Worm (Caenorhabditis elegans) whole organism, young adult: Measurements from ENCODE around the gene C27A2.8.
A peak's percentile ranks its signal among the peaks of the same experiment; 100 is the strongest.

Experiments
- F23B12.7 ChIP-seq: sonication (generic microtip); optimal IDR thresholded peaks from 2 replicates; lab custom pipeline; 2017; ENCODE audit warnings: missing genetic modification characterization, mild to moderate bottlenecking, missing compliant biosample characterization, antibody characterized with exemption, moderate library complexity; ENCODE audit not compliant: insufficient read depth
- F33H1.4 ChIP-seq: fragments of 200-800 bp; sonication (Bioruptor generic); IDR thresholded peaks from 2 replicates; pipeline ENCODE4 v1.3.6; 2022; ENCODE audit warnings: missing genetic modification reagents, missing genetic modification characterization, missing compliant biosample characterization
- F39B2.1 ChIP-seq: fragments of 200-800 bp; sonication (Bioruptor generic); IDR thresholded peaks from 2 replicates; pipeline ENCODE4 v1.3.6; 2022; ENCODE audit warnings: missing genetic modification reagents, missing genetic modification characterization, missing compliant biosample characterization
- F52B5.7 ChIP-seq: sonication (generic microtip); optimal IDR thresholded peaks from 2 replicates; lab custom pipeline; 2016; ENCODE audit warnings: mild to moderate bottlenecking, missing genetic modification characterization, missing compliant biosample characterization
- F55B11.4 ChIP-seq: sonication (generic microtip); optimal IDR thresholded peaks from 2 replicates; lab custom pipeline; 2016; ENCODE audit warnings: missing compliant biosample characterization, missing genetic modification characterization, borderline replicate concordance; ENCODE audit not compliant: insufficient read depth
- F57A8.1 ChIP-seq: fragments of 200-800 bp; sonication (Bioruptor generic); optimal IDR thresholded peaks from 2 replicates; lab custom pipeline; 2018; ENCODE audit warnings: mild to moderate bottlenecking, missing genetic modification characterization, moderate library complexity, missing compliant biosample characterization
- T26A5.8 ChIP-seq: sonication (generic microtip); optimal IDR thresholded peaks from 2 replicates; lab custom pipeline; 2016; ENCODE audit warnings: missing genetic modification characterization, missing compliant biosample characterization
- Y53G8AR.9 ChIP-seq: fragments of 200-800 bp; sonication (Bioruptor generic); conservative IDR thresholded peaks from 2 replicates; pipeline ENCODE4 v1.3.6; 2022; ENCODE audit warnings: missing genetic modification reagents, missing genetic modification characterization, missing compliant biosample characterization
- Y67H2A.10 ChIP-seq: fragments of 200-800 bp; sonication (Bioruptor generic); conservative IDR thresholded peaks from 2 replicates; pipeline ENCODE4 v1.3.6; 2022; ENCODE audit warnings: missing genetic modification reagents, missing genetic modification characterization, missing compliant biosample characterization
- Y95B8A.8 ChIP-seq: fragments of 200-800 bp; sonication (Bioruptor generic); IDR thresholded peaks from 2 replicates; pipeline ENCODE4 v1.3.6; 2022; ENCODE audit warnings: missing genetic modification reagents, missing genetic modification characterization, missing compliant biosample characterization
- atf-7 ChIP-seq: sonication (generic microtip); optimal IDR thresholded peaks from 2 replicates; lab custom pipeline; 2017; ENCODE audit warnings: mild to moderate bottlenecking, missing genetic modification characterization, missing compliant biosample characterization
- bed-1 ChIP-seq: fragments of 200-800 bp; sonication (Bioruptor generic); IDR thresholded peaks from 2 replicates; pipeline ENCODE4 v1.3.6; 2022; ENCODE audit warnings: missing genetic modification reagents, missing genetic modification characterization, missing compliant biosample characterization
- ccch-3 ChIP-seq: fragments of 200-800 bp; sonication (Bioruptor generic); optimal IDR thresholded peaks from 2 replicates; lab custom pipeline; 2018; ENCODE audit warnings: mild to moderate bottlenecking, missing genetic modification characterization, missing compliant biosample characterization
- ceh-100 ChIP-seq: fragments of 200-800 bp; sonication (Bioruptor generic); IDR thresholded peaks from 2 replicates; pipeline ENCODE4 v1.3.6; 2022; ENCODE audit warnings: missing genetic modification reagents, missing genetic modification characterization, missing compliant biosample characterization
- ceh-40 ChIP-seq: fragments of 200-800 bp; sonication (Bioruptor generic); IDR thresholded peaks from 2 replicates; pipeline ENCODE4 v1.3.6; 2022; ENCODE audit warnings: missing genetic modification characterization, missing compliant biosample characterization
- ceh-79 ChIP-seq: sonication (generic microtip); optimal IDR thresholded peaks from 2 replicates; lab custom pipeline; 2017; ENCODE audit warnings: mild to moderate bottlenecking, missing genetic modification characterization, missing compliant biosample characterization
- ceh-91 ChIP-seq: fragments of 200-800 bp; sonication (Bioruptor generic); IDR thresholded peaks from 2 replicates; pipeline ENCODE4 v1.3.6; 2022; ENCODE audit warnings: missing genetic modification reagents, missing genetic modification characterization, missing compliant biosample characterization
- die-1 ChIP-seq: sonication (generic microtip); optimal IDR thresholded peaks from 2 replicates; lab custom pipeline; 2016; ENCODE audit warnings: missing genotype, mild to moderate bottlenecking, missing genetic modification characterization, missing compliant biosample characterization
- dpl-1 ChIP-seq: fragments of 150-350 bp; optimal IDR thresholded peaks from 2 replicates; lab custom pipeline; 2014; ENCODE audit warnings: missing biosample characterization, missing genetic modification reagents, missing genetic modification characterization
- ets-4 ChIP-seq: fragments of 200-800 bp; sonication (Bioruptor generic); optimal IDR thresholded peaks from 2 replicates; lab custom pipeline; 2018; ENCODE audit warnings: mild to moderate bottlenecking, missing genetic modification characterization, missing compliant biosample characterization
- hlh-26 ChIP-seq: fragments of 200-800 bp; sonication (Bioruptor generic); conservative IDR thresholded peaks from 2 replicates; pipeline ENCODE4 v1.3.6; 2022; ENCODE audit warnings: missing genetic modification reagents, missing genetic modification characterization, missing compliant biosample characterization
- hmg-20 ChIP-seq: fragments of 200-800 bp; sonication (Bioruptor generic); IDR thresholded peaks from 2 replicates; pipeline ENCODE4 v1.3.6; 2022; ENCODE audit warnings: missing genetic modification reagents, missing genetic modification characterization, missing compliant biosample characterization
- hrde-1 ChIP-seq: sonication (generic microtip); optimal IDR thresholded peaks from 2 replicates; lab custom pipeline; 2016; ENCODE audit warnings: missing genetic modification characterization, mild to moderate bottlenecking, missing compliant biosample characterization, moderate library complexity, missing genotype, missing genetic modification reagents, borderline replicate concordance
- lin-35 ChIP-seq, 3 experiments: fragments of 150-350 bp in 2 of 3; sonication (generic microtip) in 1 of 3; optimal IDR thresholded peaks; 2 replicates each; lab custom pipeline; 2014 to 2018; ENCODE audit warnings: missing biosample characterization in 3 of 3, missing genetic modification characterization in 3 of 3, missing genetic modification reagents in 3 of 3
- lin-54 ChIP-seq: fragments of 200-800 bp; sonication (Bioruptor generic); optimal IDR thresholded peaks from 2 replicates; lab custom pipeline; 2018; ENCODE audit warnings: mild to moderate bottlenecking, missing genetic modification characterization, missing compliant biosample characterization
- lir-1 ChIP-seq: fragments of 200-800 bp; sonication (Bioruptor generic); conservative IDR thresholded peaks from 2 replicates; pipeline ENCODE4 v1.3.6; 2022; ENCODE audit warnings: missing genetic modification reagents, missing genetic modification characterization, missing compliant biosample characterization
- madf-3 ChIP-seq: fragments of 200-800 bp; sonication (Bioruptor generic); IDR thresholded peaks from 2 replicates; pipeline ENCODE4 v1.3.6; 2022; ENCODE audit warnings: missing genetic modification reagents, missing genetic modification characterization, missing compliant biosample characterization
- madf-8 ChIP-seq: fragments of 200-800 bp; sonication (Bioruptor generic); conservative IDR thresholded peaks from 2 replicates; pipeline ENCODE4 v1.3.6; 2022; ENCODE audit warnings: missing genetic modification reagents, missing genetic modification characterization, missing compliant biosample characterization
- mel-28 ChIP-seq: sonication (generic microtip); optimal IDR thresholded peaks from 2 replicates; lab custom pipeline; 2016; ENCODE audit warnings: borderline replicate concordance, mild to moderate bottlenecking, missing genetic modification characterization, missing compliant biosample characterization
- nfya-1 ChIP-seq: sonication (generic microtip); optimal IDR thresholded peaks from 2 replicates; lab custom pipeline; 2017; ENCODE audit warnings: antibody characterized with exemption, missing compliant biosample characterization, missing genetic modification characterization, borderline replicate concordance; ENCODE audit not compliant: insufficient read depth
- nhr-27 ChIP-seq: fragments of 200-800 bp; sonication (Bioruptor generic); optimal IDR thresholded peaks from 2 replicates; lab custom pipeline; 2018; ENCODE audit warnings: mild to moderate bottlenecking, missing genetic modification characterization, moderate library complexity, missing compliant biosample characterization
- nhr-80 ChIP-seq: sonication (generic microtip); optimal IDR thresholded peaks from 2 replicates; lab custom pipeline; 2016; ENCODE audit warnings: missing genetic modification characterization, missing compliant biosample characterization
- snpc-3.4 ChIP-seq: sonication (generic microtip); optimal IDR thresholded peaks from 2 replicates; lab custom pipeline; 2017; ENCODE audit warnings: missing genetic modification characterization, mild to moderate bottlenecking, missing compliant biosample characterization, antibody characterized with exemption, moderate library complexity, missing genotype, missing genetic modification reagents
- sptf-2 ChIP-seq: fragments of 200-800 bp; sonication (Bioruptor generic); optimal IDR thresholded peaks from 2 replicates; lab custom pipeline; 2018; ENCODE audit warnings: mild to moderate bottlenecking, missing genetic modification characterization, missing compliant biosample characterization
- unc-62 ChIP-seq: fragments of 150-350 bp; optimal IDR thresholded peaks from 2 replicates; lab custom pipeline; 2014; ENCODE audit warnings: missing biosample characterization, missing genetic modification reagents, missing genetic modification characterization
- ztf-28 ChIP-seq: fragments of 200-800 bp; sonication (Bioruptor generic); IDR thresholded peaks from 2 replicates; pipeline ENCODE4 v1.3.6; 2022; ENCODE audit warnings: missing genetic modification reagents, missing genetic modification characterization, missing compliant biosample characterization

The C27A2.8 gene

DNA sequence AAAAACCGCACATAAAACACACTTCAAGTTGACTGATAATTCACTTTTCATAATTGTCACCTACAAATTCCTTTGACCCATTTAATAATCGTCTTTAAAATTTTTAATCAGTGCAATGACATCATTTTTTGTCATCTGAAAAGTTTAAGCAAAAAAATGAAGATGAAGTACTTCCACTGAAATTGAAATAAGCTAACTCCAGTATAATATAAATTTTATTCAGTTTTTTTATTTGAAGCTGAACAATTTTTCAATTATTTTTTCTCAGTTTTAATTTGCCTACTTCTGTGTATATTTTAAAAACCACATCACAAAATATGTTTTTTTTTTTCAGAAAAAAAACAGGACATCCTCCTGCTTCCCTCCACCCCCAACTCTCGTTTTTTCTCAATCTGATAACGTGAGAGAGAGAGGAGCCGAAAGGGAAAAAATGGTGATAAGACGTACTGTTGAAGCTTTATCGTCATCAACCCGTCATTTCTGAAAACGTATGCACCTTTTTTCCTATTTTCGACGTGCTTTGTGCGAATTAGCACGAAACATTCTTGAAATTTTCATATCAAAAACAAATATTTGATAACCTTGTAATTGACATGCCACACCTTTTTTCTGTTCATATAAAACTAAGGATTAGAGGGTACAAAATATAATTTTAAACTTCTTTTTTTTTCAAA is 36.1 kb upstream of the C27A2.8 start, which contains the start of the genes C04G6.11 and mpk-2 (continued):
- TF ChIP-seq hrde-1 (tag; lab: Kevin White, UChicago) (no peak), Y67H2A.10 (no peak), die-1 (no peak), ceh-91 (GFP tag; lab: Robert Waterston, UW) (no peak), nhr-80 (tag; lab: Kevin White, UChicago) (peak; percentile 93), Y53G8AR.9 (GFP tag; lab: Robert Waterston, UW) (no peak), nhr-27 (no peak), ets-4 (GFP tag; lab: Kevin White, UChicago) (no peak), hlh-26 (GFP tag; lab: Robert Waterston, UW) (no peak), F33H1.4 (GFP tag; lab: Robert Waterston, UW) (no peak), F23B12.7 (no peak), ceh-40 (no peak), mel-28 (no peak), T26A5.8 (tag; lab: Kevin White, UChicago) (no peak), F52B5.7 (tag; lab: Kevin White, UChicago) (no peak), hmg-20 (GFP tag; lab: Robert Waterston, UW) (no peak), nfya-1 (tag; lab: Kevin White, UChicago) (no peak), lin-35 (GFP tag; optimal IDR thresholded peaks at IDR 0.05; lab: Kevin White, UChicago) (no peak), ztf-28 (GFP tag; lab: Robert Waterston, UW) (no peak), F39B2.1 (no peak), atf-7 (peak; percentile 75), madf-3 (GFP tag; lab: Robert Waterston, UW) (no peak), unc-62 (GFP tag; lab: Kevin White, UChicago) (peak; percentile 44), madf-8 (GFP tag; lab: Robert Waterston, UW) (no peak), lir-1 (no peak), dpl-1 (GFP tag; lab: Kevin White, UChicago) (no peak), lin-54 (GFP tag; lab: Kevin White, UChicago) (no peak), Y95B8A.8 (GFP tag; lab: Robert Waterston, UW) (no peak), ceh-79 (tag; lab: Kevin White, UChicago) (no peak), bed-1 (GFP tag; lab: Robert Waterston, UW) (no peak), snpc-3.4 (tag; lab: Kevin White, UChicago) (no peak), F55B11.4 (tag; lab: Kevin White, UChicago) (no peak)

DNA sequence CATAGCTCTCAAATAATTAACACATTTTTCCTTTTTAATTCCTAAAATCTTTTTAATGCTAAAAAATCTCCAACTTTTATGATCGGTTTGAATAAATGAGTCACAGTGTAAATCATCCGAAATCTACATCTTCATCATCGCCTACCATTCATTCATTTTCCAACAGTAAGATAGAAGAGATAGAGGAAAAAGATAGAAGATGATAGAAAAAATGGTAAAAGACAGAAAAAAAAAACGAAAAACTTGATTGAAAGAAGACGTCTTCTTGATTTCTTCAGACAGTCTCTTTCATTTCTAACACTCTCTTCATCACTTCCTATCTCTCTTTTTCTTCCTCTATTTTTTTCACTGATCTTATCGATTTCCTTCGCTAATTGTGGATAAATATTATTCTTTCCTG is 35.3 kb upstream of the C27A2.8 start:
- TF ChIP-seq bed-1 (GFP tag; lab: Robert Waterston, UW) (no peak), F57A8.1 (GFP tag; lab: Kevin White, UChicago) (no peak), ceh-100 (GFP tag; lab: Robert Waterston, UW) (no peak), ccch-3 (GFP tag; lab: Kevin White, UChicago) (no peak)

DNA sequence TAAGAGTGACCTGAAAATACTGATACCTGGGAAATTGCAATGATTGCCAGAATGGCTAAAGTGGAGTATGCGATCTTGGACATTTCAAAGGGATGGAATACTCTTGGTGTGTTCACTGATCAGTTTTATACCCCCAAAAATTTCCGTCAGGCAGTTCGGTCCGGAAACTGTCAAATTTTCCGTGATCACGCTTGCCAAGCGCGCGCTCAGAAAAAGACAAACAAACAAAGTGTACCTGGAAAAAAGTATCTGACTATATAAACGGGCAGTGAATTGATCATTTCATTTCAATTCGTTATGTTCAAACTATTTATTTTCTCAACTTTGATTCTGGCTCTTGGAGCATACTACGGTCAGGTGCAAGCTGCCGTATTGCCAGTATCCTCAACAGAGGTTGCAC is 33.9 kb upstream of the C27A2.8 start, which contains the start of the genes idpb-3 and idpb-1:
TSS of gene idpb-3 (minus strand) at position 101 of the 400 bp plus-strand sequence.
TSS of gene idpb-1 (plus strand) at position 284 of the 400 bp plus-strand sequence.
- TF ChIP-seq sptf-2: no peak
